Fruit fly (Drosophila melanogaster) whole organism, embryonic: Measurements from ENCODE around the gene Girdin.
A peak's percentile ranks its signal among the peaks of the same experiment; 100 is the strongest.

Experiments used
- Ada2b ChIP-seq: fragments of 200-800 bp; sonication (Bioruptor generic); IDR thresholded peaks from 2 replicates; pipeline ENCODE4 v1.3.6; 2022; ENCODE audit warnings: missing biosample characterization, missing genetic modification characterization
- Antp ChIP-seq: fragments of 200-800 bp; sonication (Bioruptor generic); optimal IDR thresholded peaks from 3 replicates; lab custom pipeline; 2016; ENCODE audit warnings: missing biosample characterization, missing genetic modification characterization
- Atf-2 ChIP-seq: fragments of 200-800 bp; sonication (Bioruptor generic); optimal IDR thresholded peaks from 2 replicates; lab custom pipeline; 2016; ENCODE audit warnings: missing biosample characterization, missing genetic modification characterization
- Bdp1 ChIP-seq: fragments of 200-800 bp; sonication (Bioruptor generic); optimal IDR thresholded peaks from 3 replicates; lab custom pipeline; 2016; ENCODE audit warnings: missing biosample characterization, missing genetic modification characterization
- CG10209 ChIP-seq: fragments of 200-800 bp; sonication (Bioruptor generic); optimal IDR thresholded peaks from 3 replicates; lab custom pipeline; 2017; ENCODE audit warnings: missing biosample characterization, mild to moderate bottlenecking, missing genetic modification characterization, missing genetic modification reagents
- CG1024 ChIP-seq: fragments of 200-800 bp; sonication (Bioruptor generic); IDR thresholded peaks from 2 replicates; pipeline ENCODE4 v1.3.6; 2022; ENCODE audit warnings: missing biosample characterization, missing genetic modification characterization
- CG10654 ChIP-seq: fragments of 200-800 bp; sonication (Bioruptor generic); optimal IDR thresholded peaks from 2 replicates; lab custom pipeline; 2016; ENCODE audit warnings: missing biosample characterization, missing genetic modification characterization
- CG12104 ChIP-seq: fragments of 200-800 bp; sonication (Bioruptor generic); optimal IDR thresholded peaks from 3 replicates; lab custom pipeline; 2016; ENCODE audit warnings: missing biosample characterization, missing genetic modification characterization
- CG12769 ChIP-seq: fragments of 200-800 bp; sonication (Bioruptor generic); optimal IDR thresholded peaks from 2 replicates; lab custom pipeline; 2019; ENCODE audit warnings: missing biosample characterization, mild to moderate bottlenecking, missing genetic modification characterization, moderate library complexity
- CG12942 ChIP-seq: fragments of 200-800 bp; sonication (Bioruptor generic); optimal IDR thresholded peaks from 3 replicates; lab custom pipeline; 2016; ENCODE audit warnings: missing biosample characterization, missing genetic modification characterization
- CG17385 ChIP-seq: fragments of 200-800 bp; sonication (Bioruptor generic); optimal IDR thresholded peaks from 3 replicates; lab custom pipeline; 2018; ENCODE audit warnings: missing biosample characterization, mild to moderate bottlenecking, missing genetic modification characterization
- CG17612 ChIP-seq: fragments of 200-800 bp; sonication (Bioruptor generic); IDR thresholded peaks from 2 replicates; pipeline ENCODE4 v1.3.6; 2022; ENCODE audit warnings: missing biosample characterization, missing genetic modification characterization
- CG2120 ChIP-seq: fragments of 200-800 bp; sonication (Bioruptor generic); optimal IDR thresholded peaks from 3 replicates; lab custom pipeline; 2016; ENCODE audit warnings: missing biosample characterization, missing genetic modification characterization
- CG3065 ChIP-seq: fragments of 200-800 bp; sonication (Bioruptor generic); optimal IDR thresholded peaks from 2 replicates; lab custom pipeline; 2016; ENCODE audit warnings: missing biosample characterization, missing genetic modification characterization
- CG4424 ChIP-seq: fragments of 200-800 bp; sonication (Bioruptor generic); optimal IDR thresholded peaks from 3 replicates; lab custom pipeline; 2016; ENCODE audit warnings: missing biosample characterization, missing genetic modification characterization
- CG4820 ChIP-seq: fragments of 200-800 bp; sonication (Bioruptor generic); optimal IDR thresholded peaks from 3 replicates; lab custom pipeline; 2016; ENCODE audit warnings: missing biosample characterization, missing genetic modification characterization
- CG8388 ChIP-seq: fragments of 200-800 bp; sonication (Bioruptor generic); optimal IDR thresholded peaks from 2 replicates; lab custom pipeline; 2019; ENCODE audit warnings: missing biosample characterization, mild to moderate bottlenecking, missing genetic modification characterization, moderate library complexity
- CG9609 ChIP-seq: fragments of 200-800 bp; sonication (Bioruptor generic); optimal IDR thresholded peaks from 3 replicates; lab custom pipeline; 2016; ENCODE audit warnings: missing biosample characterization, missing genetic modification characterization
- CG9876 ChIP-seq: fragments of 200-800 bp; sonication (Bioruptor generic); optimal IDR thresholded peaks from 2 replicates; lab custom pipeline; 2016; ENCODE audit warnings: missing biosample characterization, missing genetic modification characterization
- CHES-1-like ChIP-seq: fragments of 200-800 bp; sonication (Bioruptor generic); optimal IDR thresholded peaks from 2 replicates; lab custom pipeline; 2016; ENCODE audit warnings: missing biosample characterization, missing genetic modification characterization
- Camta ChIP-seq: fragments of 200-800 bp; sonication (Bioruptor generic); optimal IDR thresholded peaks from 2 replicates; lab custom pipeline; 2016; ENCODE audit warnings: missing biosample characterization, missing genetic modification characterization
- Gsc ChIP-seq: fragments of 200-800 bp; sonication (Bioruptor generic); IDR thresholded peaks from 2 replicates; pipeline ENCODE4 v1.3.6; 2022; ENCODE audit warnings: missing biosample characterization, missing genetic modification characterization
- Jarid2 ChIP-seq: fragments of 200-800 bp; sonication (Bioruptor generic); optimal IDR thresholded peaks from 3 replicates; lab custom pipeline; 2017; ENCODE audit warnings: mild to moderate bottlenecking, missing biosample characterization, missing genetic modification reagents, missing genetic modification characterization
- Meics ChIP-seq: fragments of 200-800 bp; sonication (Bioruptor generic); optimal IDR thresholded peaks from 2 replicates; lab custom pipeline; 2017; ENCODE audit warnings: missing biosample characterization, mild to moderate bottlenecking, missing genetic modification characterization
- Spps ChIP-seq: fragments of 200-800 bp; sonication (Bioruptor generic); optimal IDR thresholded peaks from 2 replicates; lab custom pipeline; 2018; ENCODE audit warnings: missing biosample characterization, mild to moderate bottlenecking, missing genetic modification characterization
- Taf1 ChIP-seq: fragments of 200-800 bp; sonication (Bioruptor generic); IDR thresholded peaks from 2 replicates; pipeline ENCODE4 v1.3.6; 2022; ENCODE audit warnings: missing biosample characterization, missing genetic modification characterization
- bab2 ChIP-seq: fragments of 200-800 bp; sonication (Bioruptor generic); optimal IDR thresholded peaks from 2 replicates; lab custom pipeline; 2016; ENCODE audit warnings: missing biosample characterization, missing genetic modification characterization
- bbx ChIP-seq: fragments of 200-800 bp; sonication (Bioruptor generic); IDR thresholded peaks from 2 replicates; pipeline ENCODE4 v1.3.6; 2022; ENCODE audit warnings: missing biosample characterization, missing genetic modification characterization; ENCODE audit not compliant: partially characterized antibody
- bowl ChIP-seq: fragments of 200-800 bp; sonication (Bioruptor generic); IDR thresholded peaks from 2 replicates; pipeline ENCODE4 v1.3.6; 2022; ENCODE audit warnings: missing biosample characterization, missing genetic modification characterization
- ci ChIP-seq: fragments of 200-800 bp; sonication (Bioruptor generic); IDR thresholded peaks from 3 replicates; pipeline ENCODE4 v1.3.6; 2022; ENCODE audit warnings: missing biosample characterization, missing genetic modification characterization
- crp ChIP-seq, 2 experiments: fragments of 200-800 bp; sonication (Bioruptor generic); optimal IDR thresholded peaks; 2 replicates in 1 of 2; 3 replicates in 1 of 2; lab custom pipeline; 2017; ENCODE audit warnings: missing biosample characterization in 2 of 2, missing genetic modification characterization in 2 of 2, mild to moderate bottlenecking in 1 of 2, moderate library complexity in 1 of 2
- danr ChIP-seq: fragments of 200-800 bp; sonication (Bioruptor generic); IDR thresholded peaks from 2 replicates; pipeline ENCODE4 v1.3.6; 2022; ENCODE audit warnings: missing biosample characterization, missing genetic modification characterization
- dm ChIP-seq: fragments of 200-800 bp; sonication (Bioruptor generic); optimal IDR thresholded peaks from 3 replicates; lab custom pipeline; 2016; ENCODE audit warnings: missing biosample characterization, missing genetic modification characterization
- eyg ChIP-seq: fragments of 200-800 bp; sonication (Bioruptor generic); optimal IDR thresholded peaks from 3 replicates; lab custom pipeline; 2016; ENCODE audit warnings: missing biosample characterization, missing genetic modification characterization
- fu2 ChIP-seq: fragments of 200-800 bp; sonication (Bioruptor generic); optimal IDR thresholded peaks from 2 replicates; lab custom pipeline; 2016; ENCODE audit warnings: missing biosample characterization, missing genetic modification characterization
- gcm ChIP-seq: fragments of 200-800 bp; sonication (Bioruptor generic); optimal IDR thresholded peaks from 2 replicates; lab custom pipeline; 2019; ENCODE audit warnings: missing biosample characterization, mild to moderate bottlenecking, missing genetic modification characterization, moderate library complexity
- gfzf ChIP-seq: fragments of 200-800 bp; sonication (Bioruptor generic); optimal IDR thresholded peaks from 2 replicates; lab custom pipeline; 2016; ENCODE audit warnings: missing biosample characterization, mild to moderate bottlenecking, missing genetic modification characterization, moderate library complexity
- gro ChIP-seq: fragments of 200-800 bp; sonication (Bioruptor generic); optimal IDR thresholded peaks from 2 replicates; lab custom pipeline; 2016; ENCODE audit warnings: missing biosample characterization, missing genetic modification characterization
- gsb ChIP-seq: fragments of 200-800 bp; sonication (Bioruptor generic); IDR thresholded peaks from 2 replicates; pipeline ENCODE4 v1.3.6; 2022; ENCODE audit warnings: missing biosample characterization, missing genetic modification characterization
- jigr1 ChIP-seq: fragments of 200-800 bp; sonication (Bioruptor generic); IDR thresholded peaks from 3 replicates; pipeline ENCODE4 v1.3.6; 2022; ENCODE audit warnings: missing biosample characterization, missing genetic modification characterization
- klu ChIP-seq: fragments of 200-800 bp; sonication (Bioruptor generic); IDR thresholded peaks from 2 replicates; pipeline ENCODE4 v1.3.6; 2022; ENCODE audit warnings: missing biosample characterization, missing genetic modification characterization
- nerfin-1 ChIP-seq: fragments of 200-800 bp; sonication (Bioruptor generic); optimal IDR thresholded peaks from 3 replicates; lab custom pipeline; 2019; ENCODE audit warnings: missing biosample characterization, mild to moderate bottlenecking, missing genetic modification characterization, moderate library complexity
- oc ChIP-seq: fragments of 200-800 bp; sonication (Bioruptor generic); optimal IDR thresholded peaks from 2 replicates; lab custom pipeline; 2018; ENCODE audit warnings: missing biosample characterization, mild to moderate bottlenecking, missing genetic modification characterization, moderate library complexity
- pfk ChIP-seq: fragments of 200-800 bp; sonication (Bioruptor generic); optimal IDR thresholded peaks from 2 replicates; lab custom pipeline; 2018; ENCODE audit warnings: missing biosample characterization, mild to moderate bottlenecking, missing genetic modification characterization, moderate library complexity
- pita ChIP-seq: fragments of 200-800 bp; sonication (Bioruptor generic); optimal IDR thresholded peaks from 2 replicates; lab custom pipeline; 2017; ENCODE audit warnings: missing biosample characterization, mild to moderate bottlenecking, missing genetic modification characterization
- schlank ChIP-seq: fragments of 200-800 bp; sonication (Bioruptor generic); optimal IDR thresholded peaks from 2 replicates; lab custom pipeline; 2018; ENCODE audit warnings: missing biosample characterization, mild to moderate bottlenecking, missing genetic modification characterization
- stwl ChIP-seq: fragments of 200-800 bp; sonication (Bioruptor generic); optimal IDR thresholded peaks from 3 replicates; lab custom pipeline; 2018; ENCODE audit warnings: missing biosample characterization, mild to moderate bottlenecking, missing genetic modification characterization, moderate library complexity
- sug ChIP-seq: fragments of 200-800 bp; optimal IDR thresholded peaks from 2 replicates; lab custom pipeline; 2019; ENCODE audit warnings: missing biosample characterization, mild to moderate bottlenecking, missing genetic modification characterization, moderate library complexity
- zf30C ChIP-seq: fragments of 200-800 bp; sonication (Bioruptor generic); optimal IDR thresholded peaks from 3 replicates; lab custom pipeline; 2018; ENCODE audit warnings: missing biosample characterization, mild to moderate bottlenecking, missing genetic modification characterization

Girdin gene

DNA sequence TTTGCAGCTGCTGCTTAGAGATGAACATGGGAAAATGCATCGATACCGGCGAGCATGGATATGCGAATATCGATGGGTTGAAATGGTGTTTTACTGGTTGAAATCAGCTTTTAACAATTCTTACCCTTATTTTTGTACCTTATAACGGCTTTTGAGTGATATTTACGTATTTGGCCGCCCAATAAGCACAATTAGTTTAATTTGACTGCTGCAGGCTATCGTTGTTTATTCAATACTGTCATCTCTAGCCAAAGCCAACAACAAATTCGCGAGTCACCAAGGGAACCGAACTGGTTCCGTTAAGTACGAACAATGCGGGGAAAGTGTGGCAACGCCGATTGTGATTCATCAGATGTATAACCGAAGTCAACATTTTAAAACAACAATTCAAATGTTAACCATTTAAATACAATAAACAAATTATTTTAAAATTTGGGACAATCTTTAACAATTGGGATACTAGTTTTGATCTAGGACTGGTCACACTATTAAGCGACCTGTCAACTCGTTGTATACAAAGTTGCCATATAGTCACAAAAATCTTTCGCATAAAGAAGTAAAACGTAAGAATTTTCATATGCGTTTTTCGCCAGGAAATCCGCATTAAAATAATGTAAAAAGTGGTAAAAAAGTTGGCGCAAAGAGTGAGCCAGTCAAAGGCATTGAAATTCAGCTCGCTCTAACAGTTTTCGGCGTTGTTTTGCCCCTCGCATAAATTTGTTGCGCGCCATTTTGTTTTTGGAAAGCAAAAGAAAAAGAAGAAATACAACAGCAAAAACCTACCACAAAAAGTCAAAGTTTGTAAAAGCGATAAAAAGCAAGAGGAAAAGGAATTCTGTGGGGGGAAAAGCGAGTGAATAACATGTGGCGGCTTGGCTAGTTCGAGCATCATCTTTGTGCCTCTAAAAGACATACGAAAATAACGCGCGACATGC lies 30.3 kb upstream of the Girdin start, which contains the start of the genes Usp5 and BtbVII (continued):
- TF ChIP-seq CG4424 (GFP tag; lab: Kevin White, UChicago) (peak; percentile 28), sug (tag; lab: Kevin White, UChicago) (peak; percentile 64), Bdp1 (GFP tag; lab: Kevin White, UChicago) (peak; percentile 64), bbx (GFP tag; lab: Robert Waterston, UW) (peak; percentile 91), klu (GFP tag; lab: Robert Waterston, UW) (no peak), CG9609 (peak; percentile 54), bowl (GFP tag; lab: Robert Waterston, UW) (no peak), eyg (GFP tag; lab: Kevin White, UChicago) (peak; percentile 22), CG9876 (peak; percentile 10), Meics (GFP tag; lab: Kevin White, UChicago) (peak; percentile 23), gsb (GFP tag; lab: Robert Waterston, UW) (no peak), ci (GFP tag; lab: Robert Waterston, UW) (peak; percentile 40; the same call in 1 of the 3 replicates), crp (GFP tag; optimal IDR thresholded peaks at IDR 0.05; lab: Kevin White, UChicago) (peak in 1 of 2 experiments; percentile 45), CG3065 (GFP tag; lab: Kevin White, UChicago) (peak; percentile 61), gro (GFP tag; lab: Kevin White, UChicago) (peak; percentile 53), pita (no peak), jigr1 (no peak), pfk (GFP tag; lab: Kevin White, UChicago) (no peak), CG2120 (GFP tag; lab: Kevin White, UChicago) (peak; percentile 84), CG17612 (GFP tag; lab: Robert Waterston, UW) (no peak), CHES-1-like (GFP tag; lab: Kevin White, UChicago) (peak; percentile 62), Jarid2 (GFP tag; lab: Kevin White, UChicago) (no peak), oc (no peak), fu2 (GFP tag; lab: Kevin White, UChicago) (peak; percentile 28), Camta (GFP tag; lab: Kevin White, UChicago) (peak; percentile 43), CG12104 (GFP tag; lab: Kevin White, UChicago) (no peak), dm (GFP tag; lab: Kevin White, UChicago) (peak; percentile 60), schlank (tag; lab: Kevin White, UChicago) (peak; percentile 24), Atf-2 (GFP tag; lab: Kevin White, UChicago) (peak; percentile 10), Gsc (GFP tag; lab: Robert Waterston, UW) (no peak), Antp (GFP tag; lab: Kevin White, UChicago) (peak; percentile 81), CG10209 (GFP tag; lab: Kevin White, UChicago) (peak; percentile 56), CG12769 (tag; lab: Kevin White, UChicago) (peak; percentile 78), danr (GFP tag; lab: Robert Waterston, UW) (no peak), bab2 (peak; percentile 56), gfzf (peak; percentile 78), gcm (GFP tag; lab: Kevin White, UChicago) (no peak), CG10654 (GFP tag; lab: Kevin White, UChicago) (peak; percentile 39), Ada2b (GFP tag; lab: Robert Waterston, UW) (peak; percentile 51), CG12942 (GFP tag; lab: Kevin White, UChicago) (peak; percentile 50), CG8388 (GFP tag; lab: Kevin White, UChicago) (peak; percentile 17), CG4820 (GFP tag; lab: Kevin White, UChicago) (peak; percentile 37), nerfin-1 (tag; lab: Kevin White, UChicago) (peak; percentile 10), zf30C (GFP tag; lab: Kevin White, UChicago) (no peak), CG17385 (GFP tag; lab: Kevin White, UChicago) (no peak), stwl (tag; lab: Kevin White, UChicago) (peak; percentile 61), Taf1 (GFP tag; lab: Robert Waterston, UW) (peak; percentile 48), CG1024 (GFP tag; lab: Robert Waterston, UW) (no peak), Spps (peak; percentile 16)
